Fruit fly (Drosophila melanogaster) whole organism, prepupa: Measurements from ENCODE around the gene Arpc5.

Source experiments
- CG10669 ChIP-seq: fragments of 200-800 bp; sonication (Bioruptor generic); optimal IDR thresholded peaks from 3 replicates; lab custom pipeline; 2018; ENCODE audit warnings: missing biosample characterization, mild to moderate bottlenecking, missing genetic modification characterization, moderate library complexity
- CG11294 ChIP-seq: fragments of 200-800 bp; sonication (Bioruptor generic); IDR thresholded peaks from 2 replicates; pipeline ENCODE4 v1.3.6; 2022; ENCODE audit warnings: missing biosample characterization, missing genetic modification characterization
- CG11762 ChIP-seq: fragments of 200-800 bp; sonication (Bioruptor generic); optimal IDR thresholded peaks from 3 replicates; lab custom pipeline; 2016; ENCODE audit warnings: missing biosample characterization, missing genetic modification characterization; ENCODE audit not compliant: insufficient read depth
- CG11902 ChIP-seq: fragments of 200-800 bp; sonication (Bioruptor generic); optimal IDR thresholded peaks from 3 replicates; lab custom pipeline; 2016; ENCODE audit warnings: missing biosample characterization, missing genetic modification characterization
- CG15336 ChIP-seq: fragments of 200-800 bp; sonication (Bioruptor generic); IDR thresholded peaks from 2 replicates; pipeline ENCODE4 v1.3.6; 2022; ENCODE audit warnings: missing biosample characterization, missing genetic modification characterization
- CG1621 ChIP-seq: fragments of 200-800 bp; sonication (Bioruptor generic); optimal IDR thresholded peaks from 3 replicates; lab custom pipeline; 2018; ENCODE audit warnings: missing biosample characterization, mild to moderate bottlenecking, missing genetic modification characterization
- CG16779 ChIP-seq: fragments of 200-800 bp; sonication (Bioruptor generic); optimal IDR thresholded peaks from 3 replicates; lab custom pipeline; 2017; ENCODE audit warnings: missing biosample characterization, mild to moderate bottlenecking, missing genetic modification characterization
- CG3032 ChIP-seq: fragments of 200-800 bp; optimal IDR thresholded peaks from 2 replicates; lab custom pipeline; 2019; ENCODE audit warnings: missing biosample characterization, mild to moderate bottlenecking, missing genetic modification characterization, moderate library complexity
- CG31627 ChIP-seq: fragments of 200-800 bp; sonication (Bioruptor generic); optimal IDR thresholded peaks from 3 replicates; lab custom pipeline; 2016; ENCODE audit warnings: missing biosample characterization, missing genetic modification characterization
- CG34406 ChIP-seq: fragments of 200-800 bp; sonication (Bioruptor generic); optimal IDR thresholded peaks from 3 replicates; lab custom pipeline; 2016; ENCODE audit warnings: missing biosample characterization, missing genetic modification characterization
- CG3919 ChIP-seq: fragments of 200-800 bp; sonication (Bioruptor generic); optimal IDR thresholded peaks from 3 replicates; lab custom pipeline; 2016; ENCODE audit warnings: missing biosample characterization, missing genetic modification characterization
- CG6163 ChIP-seq: fragments of 200-800 bp; sonication (Bioruptor generic); IDR thresholded peaks from 3 replicates; pipeline ENCODE4 v1.3.6; 2022; ENCODE audit warnings: missing biosample characterization, missing genetic modification characterization
- CG6276 ChIP-seq: fragments of 200-800 bp; sonication (Bioruptor generic); optimal IDR thresholded peaks from 2 replicates; lab custom pipeline; 2017; ENCODE audit warnings: missing biosample characterization, mild to moderate bottlenecking, missing genetic modification characterization
- CG6792 ChIP-seq: fragments of 200-800 bp; sonication (Bioruptor generic); optimal IDR thresholded peaks from 3 replicates; lab custom pipeline; 2016; ENCODE audit warnings: missing biosample characterization, missing genetic modification characterization
- CG6808 ChIP-seq: fragments of 200-800 bp; sonication (Bioruptor generic); optimal IDR thresholded peaks from 3 replicates; lab custom pipeline; 2017; ENCODE audit warnings: missing biosample characterization, missing genetic modification characterization, mild to moderate bottlenecking, moderate library complexity, missing genetic modification reagents
- CG7368 ChIP-seq: fragments of 200-800 bp; sonication (Bioruptor generic); optimal IDR thresholded peaks from 3 replicates; lab custom pipeline; 2016; ENCODE audit warnings: missing biosample characterization, missing genetic modification characterization
- CG8319 ChIP-seq: fragments of 200-800 bp; sonication (Bioruptor generic); optimal IDR thresholded peaks from 3 replicates; lab custom pipeline; 2016; ENCODE audit warnings: missing biosample characterization, missing genetic modification characterization
- CG8632 ChIP-seq: fragments of 200-800 bp; sonication (Bioruptor generic); optimal IDR thresholded peaks from 3 replicates; lab custom pipeline; 2016; ENCODE audit warnings: missing biosample characterization, missing genetic modification characterization
- Eip75B ChIP-seq: fragments of 200-800 bp; sonication (Bioruptor generic); optimal IDR thresholded peaks from 3 replicates; lab custom pipeline; 2016; ENCODE audit warnings: missing biosample characterization, missing genetic modification characterization
- Eip78C ChIP-seq: fragments of 200-800 bp; sonication (Bioruptor generic); peaks from one replicate; lab custom pipeline; 2016; ENCODE audit warnings: missing biosample characterization, missing genetic modification characterization
- Eip93F ChIP-seq: fragments of 200-800 bp; sonication (Bioruptor generic); optimal IDR thresholded peaks from 2 replicates; lab custom pipeline; 2016; ENCODE audit warnings: missing biosample characterization, mild to moderate bottlenecking, missing genetic modification characterization
- Ets21C ChIP-seq: fragments of 200-800 bp; sonication (Bioruptor generic); optimal IDR thresholded peaks from 3 replicates; lab custom pipeline; 2016; ENCODE audit warnings: missing biosample characterization, missing genetic modification characterization
- Ets96B ChIP-seq: fragments of 200-800 bp; optimal IDR thresholded peaks from 2 replicates; lab custom pipeline; 2019; ENCODE audit warnings: missing biosample characterization, mild to moderate bottlenecking, missing genetic modification characterization, moderate library complexity
- Gug ChIP-seq: fragments of 200-800 bp; sonication (Bioruptor generic); IDR thresholded peaks from 2 replicates; pipeline ENCODE4 v1.3.6; 2022; ENCODE audit warnings: missing biosample characterization, missing genetic modification characterization
- Hr39 ChIP-seq: fragments of 200-800 bp; sonication (Bioruptor generic); optimal IDR thresholded peaks from 2 replicates; lab custom pipeline; 2016; ENCODE audit warnings: missing biosample characterization, missing genetic modification characterization
- Lpt ChIP-seq: fragments of 200-800 bp; sonication (Bioruptor generic); optimal IDR thresholded peaks from 3 replicates; lab custom pipeline; 2016; ENCODE audit warnings: missing biosample characterization, missing genetic modification characterization
- Met ChIP-seq: fragments of 200-800 bp; sonication (Bioruptor generic); optimal IDR thresholded peaks from 3 replicates; lab custom pipeline; 2016; ENCODE audit warnings: missing biosample characterization, missing genetic modification characterization
- OdsH ChIP-seq: fragments of 200-800 bp; sonication (Bioruptor generic); optimal IDR thresholded peaks from 3 replicates; lab custom pipeline; 2016; ENCODE audit warnings: missing biosample characterization, missing genetic modification characterization
- Smox ChIP-seq: fragments of 200-800 bp; sonication (Bioruptor generic); optimal IDR thresholded peaks from 3 replicates; lab custom pipeline; 2016; ENCODE audit warnings: missing biosample characterization, missing genetic modification characterization
- Sox102F ChIP-seq: fragments of 200-800 bp; sonication (Bioruptor generic); optimal IDR thresholded peaks from 2 replicates; lab custom pipeline; 2016; ENCODE audit warnings: missing biosample characterization, mild to moderate bottlenecking, missing genetic modification characterization
- Sox14 ChIP-seq: fragments of 200-800 bp; sonication (Bioruptor generic); optimal IDR thresholded peaks from 3 replicates; lab custom pipeline; 2016; ENCODE audit warnings: missing biosample characterization, missing genetic modification characterization
- Sox15 ChIP-seq: fragments of 200-800 bp; sonication (Bioruptor generic); optimal IDR thresholded peaks from 3 replicates; lab custom pipeline; 2016; ENCODE audit warnings: missing biosample characterization, missing genetic modification characterization
- acj6 ChIP-seq: fragments of 200-800 bp; sonication (Bioruptor generic); optimal IDR thresholded peaks from 3 replicates; lab custom pipeline; 2016; ENCODE audit warnings: missing biosample characterization, missing genetic modification characterization
- cyc ChIP-seq: fragments of 200-800 bp; sonication (Bioruptor generic); optimal IDR thresholded peaks from 3 replicates; lab custom pipeline; 2016; ENCODE audit warnings: missing biosample characterization, missing genetic modification characterization
- dac ChIP-seq: fragments of 200-800 bp; sonication (Bioruptor generic); optimal IDR thresholded peaks from 2 replicates; lab custom pipeline; 2017; ENCODE audit warnings: missing biosample characterization, mild to moderate bottlenecking, missing genetic modification characterization
- dsx ChIP-seq: fragments of 200-800 bp; optimal IDR thresholded peaks from 3 replicates; lab custom pipeline; 2019; ENCODE audit warnings: missing biosample characterization, mild to moderate bottlenecking, missing genetic modification characterization, moderate library complexity; ENCODE audit not compliant: poor library complexity, severe bottlenecking
- eg ChIP-seq: fragments of 200-800 bp; sonication (Bioruptor generic); IDR thresholded peaks from 3 replicates; pipeline ENCODE4 v1.3.6; 2022; ENCODE audit warnings: missing biosample characterization, missing genetic modification characterization
- fd85E ChIP-seq: fragments of 200-800 bp; sonication (Bioruptor generic); optimal IDR thresholded peaks from 3 replicates; lab custom pipeline; 2016; ENCODE audit warnings: missing biosample characterization, missing genetic modification characterization
- fkh ChIP-seq: fragments of 200-800 bp; sonication (Bioruptor generic); optimal IDR thresholded peaks from 3 replicates; lab custom pipeline; 2017; ENCODE audit warnings: missing biosample characterization, mild to moderate bottlenecking, missing genetic modification characterization, moderate library complexity
- lz ChIP-seq: fragments of 200-800 bp; sonication (Bioruptor generic); optimal IDR thresholded peaks from 3 replicates; lab custom pipeline; 2016; ENCODE audit warnings: missing biosample characterization, missing genetic modification characterization
- net ChIP-seq: fragments of 200-800 bp; sonication (Bioruptor generic); optimal IDR thresholded peaks from 3 replicates; lab custom pipeline; 2016; ENCODE audit warnings: missing biosample characterization, missing genetic modification characterization
- pdm3 ChIP-seq: fragments of 200-800 bp; sonication (Bioruptor generic); optimal IDR thresholded peaks from 3 replicates; lab custom pipeline; 2016; ENCODE audit warnings: missing biosample characterization, missing genetic modification characterization
- salr ChIP-seq, 2 experiments: fragments of 200-800 bp; sonication (Bioruptor generic); optimal IDR thresholded peaks; 3 replicates each; lab custom pipeline; 2016 to 2018; ENCODE audit warnings: missing biosample characterization in 2 of 2, missing genetic modification characterization in 2 of 2, mild to moderate bottlenecking in 1 of 2
- spab ChIP-seq: fragments of 200-800 bp; sonication (Bioruptor generic); optimal IDR thresholded peaks from 2 replicates; lab custom pipeline; 2017; ENCODE audit warnings: missing biosample characterization, mild to moderate bottlenecking, missing genetic modification characterization, missing genetic modification reagents
- ss ChIP-seq, 2 experiments: fragments of 200-800 bp; sonication (Bioruptor generic); optimal IDR thresholded peaks; 2 replicates in 1 of 2; 3 replicates in 1 of 2; lab custom pipeline; 2017 to 2018; ENCODE audit warnings: mild to moderate bottlenecking in 2 of 2, missing biosample characterization in 2 of 2, missing genetic modification characterization in 2 of 2, moderate library complexity in 1 of 2
- svp ChIP-seq: fragments of 200-800 bp; sonication (Bioruptor generic); peaks from one replicate; lab custom pipeline; 2016; ENCODE audit warnings: missing biosample characterization, missing genetic modification characterization
- topi ChIP-seq: fragments of 200-800 bp; sonication (Bioruptor generic); optimal IDR thresholded peaks from 3 replicates; lab custom pipeline; 2016; ENCODE audit warnings: missing biosample characterization, missing genetic modification characterization

Gene Arpc5

dm6 chr2L:2606725-2607124 is 26.6 kb downstream of the Arpc5 start:
- TF ChIP-seq Met (GFP tag; lab: Kevin White, UChicago) (peak; percentile 30), pdm3 (GFP tag; lab: Kevin White, UChicago) (peak; percentile 36), Smox (GFP tag; lab: Kevin White, UChicago) (peak; percentile 5), Eip75B (no peak), Lpt (GFP tag; lab: Kevin White, UChicago) (no peak), Eip93F (GFP tag; lab: Kevin White, UChicago) (no peak), CG10669 (GFP tag; lab: Kevin White, UChicago) (peak; percentile 25), Sox15 (GFP tag; lab: Kevin White, UChicago) (no peak), CG16779 (tag; lab: Kevin White, UChicago) (no peak), Eip78C (GFP tag; lab: Kevin White, UChicago) (peak; percentile 64), cyc (GFP tag; lab: Kevin White, UChicago) (peak; percentile 15), net (GFP tag; lab: Kevin White, UChicago) (no peak), CG6792 (GFP tag; lab: Kevin White, UChicago) (no peak), topi (GFP tag; lab: Kevin White, UChicago) (no peak), Ets21C (GFP tag; lab: Kevin White, UChicago) (peak; percentile 3), fd85E (GFP tag; lab: Kevin White, UChicago) (no peak), eg (GFP tag; lab: Robert Waterston, UW) (no peak), CG7368 (GFP tag; lab: Kevin White, UChicago) (no peak), lz (GFP tag; lab: Kevin White, UChicago) (peak; percentile 10), CG3919 (peak; percentile 4), Hr39 (peak; percentile 34), OdsH (GFP tag; lab: Kevin White, UChicago) (peak; percentile 13), CG8632 (GFP tag; lab: Kevin White, UChicago) (no peak), CG6276 (GFP tag; lab: Kevin White, UChicago) (no peak), Sox102F (GFP tag; lab: Kevin White, UChicago) (peak; percentile 9), Ets96B (tag; lab: Kevin White, UChicago) (peak; percentile 3), CG11294 (GFP tag; lab: Robert Waterston, UW) (no peak), acj6 (peak; percentile 12), svp (peak; percentile 72), ss (GFP tag; optimal IDR thresholded peaks at IDR 0.05; lab: Kevin White, UChicago) (no peak), Sox14 (GFP tag; lab: Kevin White, UChicago) (no peak), CG11762 (GFP tag; lab: Kevin White, UChicago) (no peak), CG15336 (GFP tag; lab: Robert Waterston, UW) (no peak), Gug (GFP tag; lab: Robert Waterston, UW) (no peak), fkh (GFP tag; lab: Kevin White, UChicago) (no peak), CG31627 (peak; percentile 18), CG6808 (GFP tag; lab: Kevin White, UChicago) (no peak), CG34406 (GFP tag; lab: Kevin White, UChicago) (no peak), dac (GFP tag; lab: Kevin White, UChicago) (no peak), CG11902 (GFP tag; lab: Kevin White, UChicago) (no peak), CG1621 (tag; lab: Kevin White, UChicago) (no peak), CG3032 (tag; lab: Kevin White, UChicago) (no peak), salr (GFP tag; optimal IDR thresholded peaks at IDR 0.05; lab: Kevin White, UChicago) (no peak), spab (GFP tag; lab: Kevin White, UChicago) (no peak), CG8319 (GFP tag; lab: Kevin White, UChicago) (no peak), dsx (GFP tag; lab: Kevin White, UChicago) (no peak), CG6163 (GFP tag; lab: Robert Waterston, UW) (no peak)
